Worm (Caenorhabditis elegans) whole organism, midembryonic: Measurements from ENCODE around the gene mob-3.

Experiments
- T22C8.4 ChIP-seq: fragments of 200-800 bp; sonication (Bioruptor generic); IDR thresholded peaks from 2 replicates; pipeline ENCODE4 v1.3.6; 2022; ENCODE audit warnings: missing genetic modification characterization, missing compliant biosample characterization
- cog-1 ChIP-seq: sonication (generic microtip); optimal IDR thresholded peaks from 2 replicates; lab custom pipeline; 2016; ENCODE audit warnings: missing genetic modification characterization, missing compliant biosample characterization
- flt-1 ChIP-seq: fragments of 200-800 bp; sonication (Bioruptor generic); IDR thresholded peaks from 2 replicates; pipeline ENCODE4 v1.3.6; 2022; ENCODE audit warnings: missing genetic modification characterization, missing compliant biosample characterization
- klf-2 ChIP-seq: fragments of 200-800 bp; sonication (Bioruptor generic); conservative IDR thresholded peaks from 2 replicates; pipeline ENCODE4 v1.3.6; 2022; ENCODE audit warnings: missing genetic modification reagents, missing genetic modification characterization, missing compliant biosample characterization
- med-1 ChIP-seq: sonication (generic microtip); optimal IDR thresholded peaks from 2 replicates; lab custom pipeline; 2017; ENCODE audit warnings: missing genetic modification characterization, mild to moderate bottlenecking, missing compliant biosample characterization, antibody characterized with exemption, missing genetic modification reagents; ENCODE audit not compliant: insufficient read depth
- ref-1 ChIP-seq: fragments of 200-800 bp; sonication (Bioruptor generic); conservative IDR thresholded peaks from 2 replicates; pipeline ENCODE4 v1.3.6; 2022; ENCODE audit warnings: missing genetic modification reagents, missing genetic modification characterization, missing compliant biosample characterization
- tab-1 ChIP-seq: fragments of 200-800 bp; sonication (Bioruptor generic); IDR thresholded peaks from 2 replicates; pipeline ENCODE4 v1.3.6; 2022; ENCODE audit warnings: missing genetic modification characterization, missing compliant biosample characterization
- ztf-23 ChIP-seq: fragments of 200-800 bp; sonication (Bioruptor generic); IDR thresholded peaks from 2 replicates; pipeline ENCODE4 v1.3.6; 2022; ENCODE audit warnings: missing genetic modification reagents, missing genetic modification characterization, missing compliant biosample characterization
- ztf-29 ChIP-seq: fragments of 200-800 bp; sonication (Bioruptor generic); IDR thresholded peaks from 2 replicates; pipeline ENCODE4 v1.3.6; 2022; ENCODE audit warnings: missing genetic modification reagents, missing genetic modification characterization, missing compliant biosample characterization

The mob-3 gene

DNA sequence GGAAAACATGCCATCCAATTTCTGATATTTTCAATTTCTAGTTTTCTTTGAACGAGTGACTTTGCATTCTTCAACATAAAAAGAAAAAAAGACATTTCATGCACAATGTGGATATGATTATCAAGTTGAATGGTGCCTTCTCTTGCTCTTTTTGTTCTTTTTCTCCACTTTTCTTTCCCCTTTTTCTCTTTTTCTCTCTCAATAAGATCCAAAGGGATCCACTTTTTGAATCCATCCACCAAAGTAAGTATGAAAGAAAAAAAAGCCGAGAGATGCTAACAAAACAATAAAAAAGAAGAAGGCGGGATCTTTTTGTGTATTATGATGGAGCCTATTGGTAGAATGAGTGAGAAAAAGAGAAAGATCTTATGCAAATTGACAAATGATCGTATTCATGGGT lies 18.6 kb upstream of the mob-3 start:
- no peak for TF ChIP-seq tab-1 (GFP tag; lab: Robert Waterston, UW)
- no peak for TF ChIP-seq flt-1
- no peak for TF ChIP-seq T22C8.4
- TF ChIP-seq ref-1 (GFP tag; lab: Robert Waterston, UW): no peak
- TF ChIP-seq ztf-29 (GFP tag; lab: Robert Waterston, UW): no peak

DNA sequence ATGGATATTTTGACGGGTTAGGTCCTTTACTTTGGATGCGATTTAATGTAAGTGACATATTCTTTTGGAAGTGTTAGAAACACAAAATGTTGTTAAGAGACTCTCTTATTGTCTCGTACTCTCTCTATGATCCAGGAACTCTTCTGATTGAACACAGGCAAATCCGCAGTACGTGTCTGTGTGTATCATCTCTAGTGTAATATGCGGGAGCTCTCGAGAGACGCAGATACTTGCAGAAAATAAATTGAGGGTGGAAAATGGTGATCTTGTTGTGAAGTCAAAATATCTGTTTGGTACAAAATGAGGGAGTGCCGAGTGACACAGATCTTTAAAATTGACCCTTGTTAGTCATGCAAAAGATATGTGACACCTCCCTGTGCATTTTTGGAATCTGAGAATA lies 17.9 kb upstream of the mob-3 start:
- TF ChIP-seq flt-1 (no peak), klf-2 (GFP tag; lab: Robert Waterston, UW) (no peak), T22C8.4 (no peak), ref-1 (GFP tag; lab: Robert Waterston, UW) (no peak), med-1 (GFP tag; lab: Kevin White, UChicago) (no peak), cog-1 (tag; lab: Kevin White, UChicago) (no peak), tab-1 (GFP tag; lab: Robert Waterston, UW) (no peak), ztf-23 (no peak), ztf-29 (GFP tag; lab: Robert Waterston, UW) (no peak)

ce11 chrIV:7404934-7405632 lies 16.3 kb upstream of the mob-3 start, which contains the start of the genes C48A7.16 and egl-19:
Gene C48A7.16 (plus strand): TSS chrIV:7405477.
Gene egl-19 (plus strand): TSS chrIV:7405582.
- TF ChIP-seq tab-1 (GFP tag; lab: Robert Waterston, UW) (no peak), ztf-29 (GFP tag; lab: Robert Waterston, UW) (no peak), ref-1 (GFP tag; lab: Robert Waterston, UW) (no peak), flt-1 (no peak), klf-2 (GFP tag; lab: Robert Waterston, UW) (no peak)

DNA sequence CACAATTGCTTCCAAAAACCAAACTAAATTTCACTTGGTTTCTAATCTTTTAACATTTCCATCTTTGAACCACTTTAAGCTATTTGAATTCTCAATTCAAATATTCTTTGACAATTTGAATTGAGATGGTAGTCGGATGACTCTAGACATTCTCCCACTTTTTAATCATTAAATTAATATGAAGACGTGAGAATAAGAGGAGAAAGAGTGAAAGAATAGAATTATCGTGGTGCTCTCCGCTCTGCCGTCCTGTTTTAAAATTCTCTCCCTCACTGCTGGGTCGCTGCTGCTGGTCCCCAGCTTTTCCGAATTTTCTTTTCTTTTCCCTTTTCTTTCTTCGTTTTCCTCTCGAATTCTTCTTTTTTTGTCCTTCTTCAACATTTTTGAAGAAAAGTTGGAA lies 14.7 kb upstream of the mob-3 start:
- TF ChIP-seq flt-1 (no peak), ztf-29 (GFP tag; lab: Robert Waterston, UW) (no peak), T22C8.4 (no peak), klf-2 (GFP tag; lab: Robert Waterston, UW) (no peak), tab-1 (GFP tag; lab: Robert Waterston, UW) (no peak), med-1 (GFP tag; lab: Kevin White, UChicago) (no peak), cog-1 (tag; lab: Kevin White, UChicago) (no peak), ztf-23 (no peak), ref-1 (GFP tag; lab: Robert Waterston, UW) (no peak)

- TF ChIP-seq flt-1: no peak
- peak; percentile 81 for TF ChIP-seq T22C8.4
- TF ChIP-seq cog-1 (tag; lab: Kevin White, UChicago): peak; percentile 36
These were observed 13.3 kb upstream of the mob-3 start for ce11 chrIV:7402077-7402476.

- TF ChIP-seq ref-1 (GFP tag; lab: Robert Waterston, UW): no peak
- TF ChIP-seq flt-1: no peak
- TF ChIP-seq klf-2 (GFP tag; lab: Robert Waterston, UW): no peak
- no peak for TF ChIP-seq T22C8.4
- no peak for TF ChIP-seq tab-1 (GFP tag; lab: Robert Waterston, UW)
- TF ChIP-seq ztf-23: no peak
- no peak for TF ChIP-seq cog-1 (tag; lab: Kevin White, UChicago)
- no peak for TF ChIP-seq ztf-29 (GFP tag; lab: Robert Waterston, UW)
- TF ChIP-seq med-1 (GFP tag; lab: Kevin White, UChicago): no peak
These were observed 11.9 kb upstream of the mob-3 start for ce11 chrIV:7400502-7401118.

DNA sequence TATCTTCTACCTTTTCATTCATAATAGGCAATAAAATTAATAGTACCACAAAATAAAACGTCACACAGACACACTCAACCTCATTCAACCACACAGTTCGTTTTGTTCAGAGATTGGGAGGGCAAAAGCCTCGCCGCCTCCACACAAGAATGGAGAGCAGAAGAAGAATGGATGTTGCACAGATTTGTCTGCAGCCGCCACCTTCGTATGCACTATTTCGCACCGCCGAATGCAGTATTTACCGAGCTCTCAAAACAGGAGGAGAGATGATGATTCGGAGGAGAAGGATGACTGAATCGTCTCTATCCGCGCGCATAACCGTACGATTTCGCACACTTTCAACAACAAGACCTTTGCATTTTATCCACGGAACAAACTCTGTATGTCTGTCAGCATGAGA lies 8.8 kb upstream of the mob-3 start:
- TF ChIP-seq tab-1 (GFP tag; lab: Robert Waterston, UW) (no peak), ref-1 (GFP tag; lab: Robert Waterston, UW) (no peak), ztf-23 (no peak), flt-1 (no peak), T22C8.4 (no peak), klf-2 (GFP tag; lab: Robert Waterston, UW) (no peak), ztf-29 (GFP tag; lab: Robert Waterston, UW) (no peak), cog-1 (tag; lab: Kevin White, UChicago) (no peak), med-1 (GFP tag; lab: Kevin White, UChicago) (no peak)

- TF ChIP-seq tab-1 (GFP tag; lab: Robert Waterston, UW) (no peak), ztf-23 (no peak), ztf-29 (GFP tag; lab: Robert Waterston, UW) (no peak), klf-2 (GFP tag; lab: Robert Waterston, UW) (no peak), med-1 (GFP tag; lab: Kevin White, UChicago) (no peak), flt-1 (no peak), cog-1 (tag; lab: Kevin White, UChicago) (no peak), T22C8.4 (no peak), ref-1 (GFP tag; lab: Robert Waterston, UW) (no peak)
These were observed 5.0 kb upstream of the mob-3 start, which contains the start of gene pitr-1 for ce11 chrIV:7393700-7394099. Gene pitr-1 (plus strand): TSS chrIV:7394085.

ce11 chrIV:7391534-7392343 lies 3.0 kb upstream of the mob-3 start:
- TF ChIP-seq tab-1 (GFP tag; lab: Robert Waterston, UW) (no peak), med-1 (GFP tag; lab: Kevin White, UChicago) (no peak), ztf-29 (GFP tag; lab: Robert Waterston, UW) (no peak)
